Worm (Caenorhabditis elegans) whole organism, midembryonic: ENCODE measurements around the gene C24G6.8.

Experiments
- T22C8.4 ChIP-seq: fragments of 200-800 bp; sonication (Bioruptor generic); IDR thresholded peaks from 2 replicates; pipeline ENCODE4 v1.3.6; 2022; ENCODE audit warnings: missing genetic modification characterization, missing compliant biosample characterization
- cog-1 ChIP-seq: sonication (generic microtip); optimal IDR thresholded peaks from 2 replicates; lab custom pipeline; 2016; ENCODE audit warnings: missing genetic modification characterization, missing compliant biosample characterization
- flt-1 ChIP-seq: fragments of 200-800 bp; sonication (Bioruptor generic); IDR thresholded peaks from 2 replicates; pipeline ENCODE4 v1.3.6; 2022; ENCODE audit warnings: missing genetic modification characterization, missing compliant biosample characterization
- klf-2 ChIP-seq: fragments of 200-800 bp; sonication (Bioruptor generic); conservative IDR thresholded peaks from 2 replicates; pipeline ENCODE4 v1.3.6; 2022; ENCODE audit warnings: missing genetic modification reagents, missing genetic modification characterization, missing compliant biosample characterization
- med-1 ChIP-seq: sonication (generic microtip); optimal IDR thresholded peaks from 2 replicates; lab custom pipeline; 2017; ENCODE audit warnings: missing genetic modification characterization, mild to moderate bottlenecking, missing compliant biosample characterization, antibody characterized with exemption, missing genetic modification reagents; ENCODE audit not compliant: insufficient read depth
- ref-1 ChIP-seq: fragments of 200-800 bp; sonication (Bioruptor generic); conservative IDR thresholded peaks from 2 replicates; pipeline ENCODE4 v1.3.6; 2022; ENCODE audit warnings: missing genetic modification reagents, missing genetic modification characterization, missing compliant biosample characterization
- ztf-23 ChIP-seq: fragments of 200-800 bp; sonication (Bioruptor generic); IDR thresholded peaks from 2 replicates; pipeline ENCODE4 v1.3.6; 2022; ENCODE audit warnings: missing genetic modification reagents, missing genetic modification characterization, missing compliant biosample characterization
- ztf-29 ChIP-seq: fragments of 200-800 bp; sonication (Bioruptor generic); IDR thresholded peaks from 2 replicates; pipeline ENCODE4 v1.3.6; 2022; ENCODE audit warnings: missing genetic modification reagents, missing genetic modification characterization, missing compliant biosample characterization

DNA sequence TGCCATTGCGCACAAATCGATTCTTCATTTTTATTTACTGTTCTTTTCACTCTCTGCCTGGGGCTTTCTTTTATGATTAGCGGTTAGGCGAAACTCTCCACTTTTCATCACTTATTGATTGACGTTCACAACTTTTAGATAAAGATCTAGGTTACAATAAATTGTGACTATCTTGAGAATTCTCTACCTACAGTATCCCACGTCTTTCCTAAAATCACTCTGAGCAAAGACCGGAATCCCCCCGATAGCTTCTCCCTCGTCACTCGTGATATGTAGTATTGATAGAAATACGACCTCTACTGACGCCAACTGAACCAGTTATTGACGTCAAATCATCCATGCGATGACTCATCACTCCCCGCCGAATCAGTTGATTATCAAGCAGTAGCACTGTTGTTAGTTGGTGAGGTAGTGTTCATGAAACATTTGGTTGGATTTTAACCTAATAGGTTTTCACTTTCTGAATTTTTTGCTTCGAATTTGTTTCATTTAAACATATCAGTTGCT is 13.9 kb downstream of the C24G6.8 start, which contains the start of gene hir-1:
- TF ChIP-seq med-1 (GFP tag; lab: Kevin White, UChicago): no peak
- TF ChIP-seq ztf-23 (GFP tag; lab: Robert Waterston, UW): no peak
- TF ChIP-seq ztf-29: no peak
- no peak for TF ChIP-seq flt-1 (GFP tag; lab: Robert Waterston, UW)
- no peak for TF ChIP-seq T22C8.4
- TF ChIP-seq cog-1 (tag; lab: Kevin White, UChicago): no peak
- no peak for TF ChIP-seq ref-1 (GFP tag; lab: Robert Waterston, UW)
- no peak for TF ChIP-seq klf-2
